Fruit fly (Drosophila melanogaster) whole organism, adult: Measurements from ENCODE around the gene CG42264.

ENCODE experiments used
- CG11617 ChIP-seq: fragments of 200-800 bp; sonication (Bioruptor generic); optimal IDR thresholded peaks from 2 replicates; lab custom pipeline; 2017; ENCODE audit warnings: mild to moderate bottlenecking, missing biosample characterization, missing genetic modification reagents, missing genetic modification characterization
- CG12768 ChIP-seq: fragments of 200-800 bp; sonication (Bioruptor generic); optimal IDR thresholded peaks from 2 replicates; lab custom pipeline; 2017; ENCODE audit warnings: missing biosample characterization, missing genetic modification characterization, mild to moderate bottlenecking, moderate library complexity, missing genetic modification reagents
- CG14711 ChIP-seq: fragments of 200-800 bp; sonication (Bioruptor generic); optimal IDR thresholded peaks from 2 replicates; lab custom pipeline; 2018; ENCODE audit warnings: missing biosample characterization, mild to moderate bottlenecking, missing genetic modification characterization, moderate library complexity
- CG1620 ChIP-seq: fragments of 200-800 bp; sonication (Bioruptor generic); optimal IDR thresholded peaks from 2 replicates; lab custom pipeline; 2016; ENCODE audit warnings: missing biosample characterization, missing genetic modification characterization
- CG33017 ChIP-seq: fragments of 200-800 bp; sonication (Bioruptor generic); optimal IDR thresholded peaks from 2 replicates; lab custom pipeline; 2018; ENCODE audit warnings: missing biosample characterization, mild to moderate bottlenecking, missing genetic modification characterization, moderate library complexity
- CG5204 ChIP-seq: fragments of 200-800 bp; sonication (Bioruptor generic); optimal IDR thresholded peaks from 2 replicates; lab custom pipeline; 2016; ENCODE audit warnings: missing biosample characterization, missing genetic modification characterization
- CG7045 ChIP-seq: fragments of 200-800 bp; sonication (Bioruptor generic); optimal IDR thresholded peaks from 2 replicates; lab custom pipeline; 2017; ENCODE audit warnings: missing biosample characterization, mild to moderate bottlenecking, missing genetic modification characterization
- CG7101 ChIP-seq: fragments of 200-800 bp; sonication (Bioruptor generic); optimal IDR thresholded peaks from 2 replicates; lab custom pipeline; 2018; ENCODE audit warnings: missing biosample characterization, mild to moderate bottlenecking, missing genetic modification characterization, moderate library complexity
- Clk ChIP-seq: fragments of 200-800 bp; sonication (Bioruptor generic); optimal IDR thresholded peaks from 2 replicates; lab custom pipeline; 2017; ENCODE audit warnings: missing biosample characterization, missing genetic modification characterization
- Crg-1 ChIP-seq: fragments of 200-800 bp; sonication (Bioruptor generic); optimal IDR thresholded peaks from 2 replicates; lab custom pipeline; 2016; ENCODE audit warnings: missing biosample characterization, missing genetic modification characterization
- Hr96 ChIP-seq: fragments of 200-800 bp; sonication (Bioruptor generic); optimal IDR thresholded peaks from 2 replicates; lab custom pipeline; 2016; ENCODE audit warnings: missing biosample characterization, missing genetic modification characterization
- Mnt ChIP-seq: fragments of 200-800 bp; sonication (Bioruptor generic); optimal IDR thresholded peaks from 2 replicates; lab custom pipeline; 2016; ENCODE audit warnings: missing biosample characterization, mild to moderate bottlenecking, missing genetic modification characterization
- bab1 ChIP-seq: fragments of 200-800 bp; sonication (Bioruptor generic); optimal IDR thresholded peaks from 3 replicates; lab custom pipeline; 2019; ENCODE audit warnings: missing biosample characterization, mild to moderate bottlenecking, missing genetic modification characterization, moderate library complexity
- cic ChIP-seq: fragments of 200-800 bp; sonication (Bioruptor generic); optimal IDR thresholded peaks from 2 replicates; lab custom pipeline; 2017; ENCODE audit warnings: missing biosample characterization, mild to moderate bottlenecking, missing genetic modification characterization, moderate library complexity
- cnc ChIP-seq, 2 experiments: fragments of >200 bp; optimal IDR thresholded peaks; 2 replicates each; lab custom pipeline; 2017
- kay ChIP-seq: fragments of 200-800 bp; sonication (Bioruptor generic); peaks from one replicate; lab custom pipeline; 2016; ENCODE audit warnings: missing biosample characterization, missing genetic modification characterization, borderline replicate concordance
- ovo ChIP-seq: fragments of 200-800 bp; sonication (Bioruptor generic); optimal IDR thresholded peaks from 2 replicates; lab custom pipeline; 2016; ENCODE audit warnings: missing biosample characterization, missing genetic modification characterization
- pad ChIP-seq: fragments of 200-800 bp; sonication (Bioruptor generic); optimal IDR thresholded peaks from 3 replicates; lab custom pipeline; 2017; ENCODE audit warnings: missing biosample characterization, missing genetic modification characterization, mild to moderate bottlenecking, moderate library complexity, missing genetic modification reagents
- tj ChIP-seq: fragments of 200-800 bp; sonication (Bioruptor generic); optimal IDR thresholded peaks from 3 replicates; lab custom pipeline; 2017; ENCODE audit warnings: missing biosample characterization, mild to moderate bottlenecking, missing genetic modification characterization, moderate library complexity
- toe ChIP-seq: fragments of 200-800 bp; sonication (Bioruptor generic); optimal IDR thresholded peaks from 2 replicates; lab custom pipeline; 2016; ENCODE audit warnings: missing biosample characterization, missing genetic modification characterization

Gene CG42264

dm6 chrX:5812877-5813276 lies 36.4 kb upstream of the CG42264 start, which contains the start of gene CG44329:
CG44329 (minus strand) TSS chrX:5812977.
- TF ChIP-seq CG33017 (tag; lab: Kevin White, UChicago) = no peak
- TF ChIP-seq CG14711 = no peak
- TF ChIP-seq CG12768 (GFP tag; lab: Kevin White, UChicago) = no peak
- TF ChIP-seq Hr96 (GFP tag; lab: Kevin White, UChicago) = no peak
- TF ChIP-seq pad (GFP tag; lab: Kevin White, UChicago) = no peak
- no peak for TF ChIP-seq ovo (GFP tag; lab: Kevin White, UChicago)
- no peak for TF ChIP-seq CG7045 (GFP tag; lab: Kevin White, UChicago)
- no peak for TF ChIP-seq CG11617
- TF ChIP-seq cnc (optimal IDR thresholded peaks at IDR 0.05; lab: Kevin White, UChicago) = no peak
- no peak for TF ChIP-seq CG5204 (GFP tag; lab: Kevin White, UChicago)
- no peak for TF ChIP-seq toe (GFP tag; lab: Kevin White, UChicago)
- no peak for TF ChIP-seq Crg-1
- no peak for TF ChIP-seq CG1620 (GFP tag; lab: Kevin White, UChicago)
- no peak for TF ChIP-seq bab1 (GFP tag; lab: Kevin White, UChicago)
- TF ChIP-seq Mnt (GFP tag; lab: Kevin White, UChicago) = no peak
- no peak for TF ChIP-seq cic (GFP tag; lab: Kevin White, UChicago)

dm6 chrX:5808654-5809053 lies 32.2 kb upstream of the CG42264 start, which contains the start of gene Prosbeta2R1:
Prosbeta2R1 (plus strand) TSS chrX:5808954.
- TF ChIP-seq CG11617 (no peak), CG12768 (GFP tag; lab: Kevin White, UChicago) (no peak), CG33017 (tag; lab: Kevin White, UChicago) (no peak), Clk (GFP tag; lab: Kevin White, UChicago) (no peak), CG7045 (GFP tag; lab: Kevin White, UChicago) (no peak), tj (GFP tag; lab: Kevin White, UChicago) (no peak), Hr96 (GFP tag; lab: Kevin White, UChicago) (no peak), toe (GFP tag; lab: Kevin White, UChicago) (no peak), Crg-1 (no peak), pad (GFP tag; lab: Kevin White, UChicago) (no peak), bab1 (GFP tag; lab: Kevin White, UChicago) (no peak), cnc (optimal IDR thresholded peaks at IDR 0.05; lab: Kevin White, UChicago) (no peak), CG1620 (GFP tag; lab: Kevin White, UChicago) (no peak), Mnt (GFP tag; lab: Kevin White, UChicago) (no peak), ovo (GFP tag; lab: Kevin White, UChicago) (no peak), CG7101 (tag; lab: Kevin White, UChicago) (no peak)

dm6 chrX:5804377-5804776 lies 27.9 kb upstream of the CG42264 start, which contains the start of gene Cpr5C:
Cpr5C (plus strand) TSS chrX:5804677.
- TF ChIP-seq kay (GFP tag; lab: Kevin White, UChicago) (no peak), cic (GFP tag; lab: Kevin White, UChicago) (no peak), Hr96 (GFP tag; lab: Kevin White, UChicago) (no peak), CG7045 (GFP tag; lab: Kevin White, UChicago) (no peak), CG33017 (tag; lab: Kevin White, UChicago) (no peak), cnc (optimal IDR thresholded peaks at IDR 0.05; lab: Kevin White, UChicago) (no peak), CG11617 (no peak)

dm6 chrX:5800634-5801033 lies 24.2 kb upstream of the CG42264 start:
- TF ChIP-seq Crg-1 = no peak
- TF ChIP-seq CG33017 (tag; lab: Kevin White, UChicago) = no peak
- no peak for TF ChIP-seq CG5204 (GFP tag; lab: Kevin White, UChicago)
- TF ChIP-seq pad (GFP tag; lab: Kevin White, UChicago) = no peak

dm6 chrX:5791840-5792239 lies 15.4 kb upstream of the CG42264 start, which contains the start of gene CG12239:
CG12239 (plus strand) TSS chrX:5792140.
- TF ChIP-seq Hr96 (GFP tag; lab: Kevin White, UChicago) (no peak), CG7101 (tag; lab: Kevin White, UChicago) (no peak), cnc (optimal IDR thresholded peaks at IDR 0.05; lab: Kevin White, UChicago) (no peak)

- TF ChIP-seq toe (GFP tag; lab: Kevin White, UChicago) (no peak), CG14711 (no peak), CG7101 (tag; lab: Kevin White, UChicago) (no peak), pad (GFP tag; lab: Kevin White, UChicago) (no peak), Crg-1 (no peak), kay (GFP tag; lab: Kevin White, UChicago) (no peak), cic (GFP tag; lab: Kevin White, UChicago) (no peak), CG12768 (GFP tag; lab: Kevin White, UChicago) (no peak), CG7045 (GFP tag; lab: Kevin White, UChicago) (no peak), Clk (GFP tag; lab: Kevin White, UChicago) (no peak), CG5204 (GFP tag; lab: Kevin White, UChicago) (no peak), CG11617 (no peak), Mnt (GFP tag; lab: Kevin White, UChicago) (no peak), Hr96 (GFP tag; lab: Kevin White, UChicago) (no peak), bab1 (GFP tag; lab: Kevin White, UChicago) (no peak), CG33017 (tag; lab: Kevin White, UChicago) (no peak), CG1620 (GFP tag; lab: Kevin White, UChicago) (no peak), ovo (GFP tag; lab: Kevin White, UChicago) (no peak), tj (GFP tag; lab: Kevin White, UChicago) (no peak)
Observed at dm6 chrX:5789187-5789586, 12.7 kb upstream of the CG42264 start, which contains the start of gene CG15767. CG15767 (plus strand) TSS chrX:5789487.
